Fruit fly (Drosophila melanogaster) whole organism, embryonic: ENCODE measurements around the gene Cad74A.

ENCODE experiments used
- C15 ChIP-seq: fragments of 200-800 bp; sonication (Bioruptor generic); IDR thresholded peaks from 3 replicates; pipeline ENCODE4 v1.3.6; 2022; ENCODE audit warnings: missing biosample characterization, missing genetic modification characterization
- CG13624 ChIP-seq: fragments of 200-800 bp; sonication (Bioruptor generic); optimal IDR thresholded peaks from 2 replicates; lab custom pipeline; 2016; ENCODE audit warnings: missing biosample characterization, missing genetic modification characterization
- CG13775 ChIP-seq: fragments of 200-800 bp; sonication (Bioruptor generic); optimal IDR thresholded peaks from 3 replicates; lab custom pipeline; 2017; ENCODE audit warnings: missing biosample characterization, mild to moderate bottlenecking, missing genetic modification characterization
- CG14965 ChIP-seq: fragments of 200-800 bp; sonication (Bioruptor generic); optimal IDR thresholded peaks from 2 replicates; lab custom pipeline; 2016; ENCODE audit warnings: missing biosample characterization, missing genetic modification characterization, borderline replicate concordance
- CG15479 ChIP-seq: fragments of 200-800 bp; sonication (Bioruptor generic); optimal IDR thresholded peaks from 3 replicates; lab custom pipeline; 2019; ENCODE audit warnings: missing biosample characterization, mild to moderate bottlenecking, missing genetic modification characterization, moderate library complexity
- CG15601 ChIP-seq: fragments of 200-800 bp; sonication (Bioruptor generic); optimal IDR thresholded peaks from 3 replicates; lab custom pipeline; 2019; ENCODE audit warnings: missing biosample characterization, mild to moderate bottlenecking, missing genetic modification characterization, moderate library complexity
- CG1603 ChIP-seq: fragments of 200-800 bp; sonication (Bioruptor generic); optimal IDR thresholded peaks from 2 replicates; lab custom pipeline; 2019; ENCODE audit warnings: missing biosample characterization, mild to moderate bottlenecking, missing genetic modification characterization, moderate library complexity
- CG16815 ChIP-seq: fragments of 200-800 bp; sonication (Bioruptor generic); optimal IDR thresholded peaks from 3 replicates; lab custom pipeline; 2017; ENCODE audit warnings: missing biosample characterization, mild to moderate bottlenecking, missing genetic modification characterization
- CG2120 ChIP-seq: fragments of 200-800 bp; sonication (Bioruptor generic); optimal IDR thresholded peaks from 3 replicates; lab custom pipeline; 2016; ENCODE audit warnings: missing biosample characterization, missing genetic modification characterization
- CG2889 ChIP-seq: fragments of 200-800 bp; sonication (Bioruptor generic); IDR thresholded peaks from 3 replicates; pipeline ENCODE4 v1.3.6; 2022; ENCODE audit warnings: missing biosample characterization, missing genetic modification characterization
- CG3163 ChIP-seq: fragments of 200-800 bp; sonication (Bioruptor generic); optimal IDR thresholded peaks from 3 replicates; lab custom pipeline; 2016; ENCODE audit warnings: missing biosample characterization, missing genetic modification characterization
- CG32767 ChIP-seq: fragments of 200-800 bp; sonication (Bioruptor generic); IDR thresholded peaks from 2 replicates; pipeline ENCODE4 v1.3.6; 2022; ENCODE audit warnings: missing biosample characterization, missing genetic modification characterization
- CG32772 ChIP-seq: fragments of 200-800 bp; sonication (Bioruptor generic); IDR thresholded peaks from 2 replicates; pipeline ENCODE4 v1.3.6; 2022; ENCODE audit warnings: missing biosample characterization, missing genetic modification characterization
- CG33213 ChIP-seq: fragments of 200-800 bp; sonication (Bioruptor generic); optimal IDR thresholded peaks from 3 replicates; lab custom pipeline; 2016; ENCODE audit warnings: missing biosample characterization, missing genetic modification characterization
- CG3847 ChIP-seq: fragments of 200-800 bp; sonication (Bioruptor generic); IDR thresholded peaks from 2 replicates; pipeline ENCODE4 v1.3.6; 2022; ENCODE audit warnings: missing biosample characterization, missing genetic modification characterization
- CG4404 ChIP-seq: fragments of 200-800 bp; sonication (Bioruptor generic); IDR thresholded peaks from 2 replicates; pipeline ENCODE4 v1.3.6; 2022; ENCODE audit warnings: missing biosample characterization, missing genetic modification characterization
- CG4617 ChIP-seq: fragments of 200-800 bp; sonication (Bioruptor generic); optimal IDR thresholded peaks from 3 replicates; lab custom pipeline; 2016; ENCODE audit warnings: missing biosample characterization, missing genetic modification characterization, borderline replicate concordance
- CG7987 ChIP-seq: fragments of 200-800 bp; sonication (Bioruptor generic); optimal IDR thresholded peaks from 2 replicates; lab custom pipeline; 2018; ENCODE audit warnings: missing biosample characterization, mild to moderate bottlenecking, missing genetic modification characterization, moderate library complexity
- CG8089 ChIP-seq: fragments of 200-800 bp; sonication (Bioruptor generic); optimal IDR thresholded peaks from 3 replicates; lab custom pipeline; 2016; ENCODE audit warnings: missing biosample characterization, missing genetic modification characterization
- Dip2 ChIP-seq: fragments of 200-800 bp; sonication (Bioruptor generic); IDR thresholded peaks from 2 replicates; pipeline ENCODE4 v1.3.6; 2022; ENCODE audit warnings: missing biosample characterization, missing genetic modification characterization
- Doc3 ChIP-seq: fragments of 200-800 bp; sonication (Bioruptor generic); IDR thresholded peaks from 3 replicates; pipeline ENCODE4 v1.3.6; 2022; ENCODE audit warnings: missing biosample characterization, missing genetic modification characterization; ENCODE audit not compliant: partially characterized antibody
- Dref ChIP-seq: fragments of 200-800 bp; sonication (Bioruptor generic); IDR thresholded peaks from 2 replicates; pipeline ENCODE4 v1.3.6; 2022; ENCODE audit warnings: missing biosample characterization, missing genetic modification characterization
- Drgx ChIP-seq: fragments of 200-800 bp; sonication (Bioruptor generic); IDR thresholded peaks from 2 replicates; pipeline ENCODE4 v1.3.6; 2022; ENCODE audit warnings: missing biosample characterization, missing genetic modification characterization
- H15 ChIP-seq: fragments of 200-800 bp; sonication (Bioruptor generic); IDR thresholded peaks from 3 replicates; pipeline ENCODE4 v1.3.6; 2022; ENCODE audit warnings: missing biosample characterization, missing genetic modification characterization
- Hr39 ChIP-seq: fragments of >200 bp; optimal IDR thresholded peaks from 2 replicates; lab custom pipeline; 2017
- Mrtf ChIP-seq: fragments of 200-800 bp; sonication (Bioruptor generic); IDR thresholded peaks from 3 replicates; pipeline ENCODE4 v1.3.6; 2022; ENCODE audit warnings: missing biosample characterization, missing genetic modification characterization
- NC2β ChIP-seq: fragments of 200-800 bp; sonication (Bioruptor generic); optimal IDR thresholded peaks from 2 replicates; lab custom pipeline; 2016; ENCODE audit warnings: missing biosample characterization, missing genetic modification characterization
- Nf-YB ChIP-seq: fragments of 200-800 bp; sonication (Bioruptor generic); optimal IDR thresholded peaks from 3 replicates; lab custom pipeline; 2019; ENCODE audit warnings: missing biosample characterization, mild to moderate bottlenecking, missing genetic modification characterization, moderate library complexity
- abd-A ChIP-seq: fragments of 200-800 bp; sonication (Bioruptor generic); optimal IDR thresholded peaks from 3 replicates; lab custom pipeline; 2019; ENCODE audit warnings: missing biosample characterization, mild to moderate bottlenecking, missing genetic modification characterization, moderate library complexity
- ase ChIP-seq: fragments of 200-800 bp; sonication (Bioruptor generic); IDR thresholded peaks from 3 replicates; pipeline ENCODE4 v1.3.6; 2022; ENCODE audit warnings: missing biosample characterization, missing genetic modification characterization
- bab2 ChIP-seq: fragments of 200-800 bp; sonication (Bioruptor generic); optimal IDR thresholded peaks from 2 replicates; lab custom pipeline; 2016; ENCODE audit warnings: missing biosample characterization, missing genetic modification characterization
- caup ChIP-seq: fragments of 200-800 bp; sonication (Bioruptor generic); optimal IDR thresholded peaks from 3 replicates; lab custom pipeline; 2017; ENCODE audit warnings: missing biosample characterization, mild to moderate bottlenecking, missing genetic modification characterization, moderate library complexity; ENCODE audit not compliant: severe bottlenecking
- cg ChIP-seq: fragments of 200-800 bp; sonication (Bioruptor generic); optimal IDR thresholded peaks from 3 replicates; lab custom pipeline; 2019; ENCODE audit warnings: missing biosample characterization, mild to moderate bottlenecking, missing genetic modification characterization, moderate library complexity
- emc ChIP-seq: fragments of 200-800 bp; sonication (Bioruptor generic); optimal IDR thresholded peaks from 2 replicates; lab custom pipeline; 2016; ENCODE audit warnings: missing biosample characterization, missing genetic modification characterization
- fd102C ChIP-seq: fragments of 200-800 bp; sonication (Bioruptor generic); optimal IDR thresholded peaks from 2 replicates; lab custom pipeline; 2018; ENCODE audit warnings: missing biosample characterization, mild to moderate bottlenecking, missing genetic modification characterization, moderate library complexity
- fd64A ChIP-seq: fragments of 200-800 bp; sonication (Bioruptor generic); optimal IDR thresholded peaks from 3 replicates; lab custom pipeline; 2018; ENCODE audit warnings: missing biosample characterization, mild to moderate bottlenecking, missing genetic modification characterization
- gem ChIP-seq: fragments of 200-800 bp; sonication (Bioruptor generic); optimal IDR thresholded peaks from 2 replicates; lab custom pipeline; 2019; ENCODE audit warnings: missing biosample characterization, mild to moderate bottlenecking, missing genetic modification characterization, moderate library complexity
- gsb ChIP-seq: fragments of 200-800 bp; sonication (Bioruptor generic); IDR thresholded peaks from 2 replicates; pipeline ENCODE4 v1.3.6; 2022; ENCODE audit warnings: missing biosample characterization, missing genetic modification characterization
- hth ChIP-seq: fragments of >200 bp; optimal IDR thresholded peaks from 2 replicates; lab custom pipeline; 2017; ENCODE audit warnings: inconsistent platforms
- kni ChIP-seq: fragments of 200-800 bp; sonication (Bioruptor generic); optimal IDR thresholded peaks from 3 replicates; lab custom pipeline; 2017; ENCODE audit warnings: mild to moderate bottlenecking, missing biosample characterization, missing genetic modification reagents, missing genetic modification characterization
- knrl ChIP-seq: fragments of 200-800 bp; sonication (Bioruptor generic); IDR thresholded peaks from 3 replicates; pipeline ENCODE4 v1.3.6; 2022; ENCODE audit warnings: missing biosample characterization, missing genetic modification characterization; ENCODE audit not compliant: partially characterized antibody
- lov ChIP-seq, 2 experiments: fragments of 200-800 bp in 1 of 2; fragments of >200 bp in 1 of 2; sonication (Bioruptor generic) in 1 of 2; IDR thresholded peaks in 1 of 2; optimal IDR thresholded peaks in 1 of 2; 2 replicates in 1 of 2; 3 replicates in 1 of 2; pipeline versions ENCODE4 v1.3.6 to Lab custom; 2017 to 2022; ENCODE audit warnings: missing biosample characterization in 1 of 2, missing genetic modification characterization in 1 of 2
- mam ChIP-seq: fragments of 200-800 bp; sonication (Bioruptor generic); optimal IDR thresholded peaks from 3 replicates; lab custom pipeline; 2016; ENCODE audit warnings: missing biosample characterization, missing genetic modification characterization
- org-1 ChIP-seq: fragments of 200-800 bp; sonication (Bioruptor generic); optimal IDR thresholded peaks from 2 replicates; lab custom pipeline; 2017; ENCODE audit warnings: missing biosample characterization, missing genetic modification characterization
- pita ChIP-seq: fragments of 200-800 bp; sonication (Bioruptor generic); optimal IDR thresholded peaks from 2 replicates; lab custom pipeline; 2017; ENCODE audit warnings: missing biosample characterization, mild to moderate bottlenecking, missing genetic modification characterization
- tll ChIP-seq, 2 experiments: fragments of 200-800 bp in 1 of 2; fragments of >200 bp in 1 of 2; sonication (Bioruptor generic) in 1 of 2; optimal IDR thresholded peaks; 2 replicates each; lab custom pipeline; 2017 to 2019; ENCODE audit warnings: missing biosample characterization in 2 of 2, missing genetic modification characterization in 2 of 2, mild to moderate bottlenecking in 1 of 2, moderate library complexity in 1 of 2
- toy ChIP-seq: fragments of 200-800 bp; sonication (Bioruptor generic); IDR thresholded peaks from 2 replicates; pipeline ENCODE4 v1.3.6; 2022; ENCODE audit warnings: missing biosample characterization, missing genetic modification characterization
- vnd ChIP-seq: fragments of 200-800 bp; sonication (Bioruptor generic); IDR thresholded peaks from 3 replicates; pipeline ENCODE4 v1.3.6; 2022; ENCODE audit warnings: missing biosample characterization, missing genetic modification characterization; ENCODE audit not compliant: partially characterized antibody
- wek ChIP-seq: fragments of 200-800 bp; sonication (Bioruptor generic); optimal IDR thresholded peaks from 3 replicates; lab custom pipeline; 2018; ENCODE audit warnings: missing biosample characterization, mild to moderate bottlenecking, missing genetic modification characterization, moderate library complexity
- z ChIP-seq: fragments of 200-800 bp; sonication (Bioruptor generic); IDR thresholded peaks from 3 replicates; pipeline ENCODE4 v1.3.6; 2022; ENCODE audit warnings: missing biosample characterization, missing genetic modification characterization

Gene Cad74A

dm6 chr3L:17419103-17419741 lies 39.9 kb upstream of the Cad74A start (continued):
- no peak for TF ChIP-seq kni (GFP tag; lab: Kevin White, UChicago)
- no peak for TF ChIP-seq CG3163 (GFP tag; lab: Kevin White, UChicago)
- no peak for TF ChIP-seq CG13624
- TF ChIP-seq hth: no peak
- no peak for TF ChIP-seq lov (optimal IDR thresholded peaks at IDR 0.05; lab: Kevin White, UChicago)
- no peak for TF ChIP-seq lov (GFP tag; IDR thresholded peaks at IDR 0.05; lab: Robert Waterston, UW)
- peak; percentile 66 for TF ChIP-seq CG15479 (GFP tag; lab: Kevin White, UChicago)
- TF ChIP-seq Doc3 (GFP tag; lab: Robert Waterston, UW): no peak
- TF ChIP-seq CG15601: no peak
- peak in 1 of 2 experiments; percentile 61 for TF ChIP-seq tll (GFP tag; optimal IDR thresholded peaks at IDR 0.05; lab: Kevin White, UChicago)
- TF ChIP-seq CG4617: no peak
- TF ChIP-seq ase: no peak
- TF ChIP-seq gem (tag; lab: Kevin White, UChicago): peak; percentile 40
- no peak for TF ChIP-seq CG2889
- no peak for TF ChIP-seq CG13775 (GFP tag; lab: Kevin White, UChicago)
- no peak for TF ChIP-seq H15
- TF ChIP-seq abd-A: no peak
- no peak for TF ChIP-seq vnd (GFP tag; lab: Robert Waterston, UW)
- TF ChIP-seq CG33213 (GFP tag; lab: Kevin White, UChicago): no peak
- peak; percentile 11 for TF ChIP-seq org-1
- peak; percentile 43 for TF ChIP-seq fd102C (GFP tag; lab: Kevin White, UChicago)
- TF ChIP-seq Dref (GFP tag; lab: Robert Waterston, UW): no peak
- no peak for TF ChIP-seq Dip2
- TF ChIP-seq CG32772 (GFP tag; lab: Robert Waterston, UW): no peak
- TF ChIP-seq Drgx (GFP tag; lab: Robert Waterston, UW): 0 out of 2 replicates have a peak, but pooled peaks have one; percentile 32
- TF ChIP-seq Mrtf (GFP tag; lab: Robert Waterston, UW): no peak
- no peak for TF ChIP-seq mam
- no peak for TF ChIP-seq CG7987 (GFP tag; lab: Kevin White, UChicago)
- no peak for TF ChIP-seq C15 (GFP tag; lab: Robert Waterston, UW)
- TF ChIP-seq toy (GFP tag; lab: Robert Waterston, UW): no peak
- TF ChIP-seq CG3847 (GFP tag; lab: Robert Waterston, UW): no peak
- no peak for TF ChIP-seq gsb (GFP tag; lab: Robert Waterston, UW)
- TF ChIP-seq z: no peak
- TF ChIP-seq Nf-YB (GFP tag; lab: Kevin White, UChicago): no peak
- TF ChIP-seq CG16815 (GFP tag; lab: Kevin White, UChicago): no peak
- no peak for TF ChIP-seq CG2120 (GFP tag; lab: Kevin White, UChicago)
- TF ChIP-seq knrl (GFP tag; lab: Robert Waterston, UW): no peak
- TF ChIP-seq emc (GFP tag; lab: Kevin White, UChicago): no peak
- TF ChIP-seq pita (GFP tag; lab: Kevin White, UChicago): no peak
- no peak for TF ChIP-seq fd64A
- TF ChIP-seq CG8089 (GFP tag; lab: Kevin White, UChicago): no peak
- peak; percentile 27 for TF ChIP-seq CG1603 (tag; lab: Kevin White, UChicago)
- no peak for TF ChIP-seq caup
- no peak for TF ChIP-seq cg (GFP tag; lab: Kevin White, UChicago)
- TF ChIP-seq bab2 (GFP tag; lab: Kevin White, UChicago): no peak
- no peak for TF ChIP-seq CG32767 (GFP tag; lab: Robert Waterston, UW)
- TF ChIP-seq NC2β: no peak
- no peak for TF ChIP-seq CG14965 (GFP tag; lab: Kevin White, UChicago)
- no peak for TF ChIP-seq Hr39 (lab: Kevin White, UChicago)
- TF ChIP-seq wek (GFP tag; lab: Kevin White, UChicago): no peak
- no peak for TF ChIP-seq CG4404
